Worm (Caenorhabditis elegans) whole organism, L2 larva: Measurements from ENCODE around the gene dyrb-1.
A peak's percentile ranks its signal among the peaks of the same experiment; 100 is the strongest.

Experiments
- C34F6.9 ChIP-seq: fragments of 150-350 bp; optimal IDR thresholded peaks from 2 replicates; lab custom pipeline; 2014; ENCODE audit warnings: missing biosample characterization, missing genetic modification characterization
- F13H6.1 ChIP-seq: sonication (generic microtip); optimal IDR thresholded peaks from 2 replicates; lab custom pipeline; 2016; ENCODE audit warnings: missing genetic modification characterization, missing compliant biosample characterization
- R02D3.7 ChIP-seq: fragments of 150-350 bp; optimal IDR thresholded peaks from 2 replicates; lab custom pipeline; 2014; ENCODE audit warnings: missing biosample characterization, missing genetic modification characterization
- Y55F3AM.14 ChIP-seq: fragments of 200-800 bp; sonication (Bioruptor generic); optimal IDR thresholded peaks from 2 replicates; lab custom pipeline; 2018; ENCODE audit warnings: mild to moderate bottlenecking, missing genetic modification characterization, missing compliant biosample characterization
- ZK546.5 ChIP-seq: sonication (generic microtip); optimal IDR thresholded peaks from 2 replicates; lab custom pipeline; 2017; ENCODE audit warnings: missing biosample characterization, missing genetic modification characterization
- alr-1 ChIP-seq: fragments of 150-350 bp; optimal IDR thresholded peaks from 2 replicates; lab custom pipeline; 2014; ENCODE audit warnings: missing biosample characterization, missing genetic modification characterization
- aly-2 ChIP-seq: fragments of 150-350 bp; optimal IDR thresholded peaks from 2 replicates; lab custom pipeline; 2014; ENCODE audit warnings: missing biosample characterization, missing genetic modification characterization
- ama-1 ChIP-seq: fragments of 150-350 bp; optimal IDR thresholded peaks from 2 replicates; lab custom pipeline; 2018; ENCODE audit warnings: inconsistent platforms
- blmp-1 ChIP-seq: sonication (generic microtip); optimal IDR thresholded peaks from 2 replicates; lab custom pipeline; 2017; ENCODE audit warnings: missing genetic modification characterization, mild to moderate bottlenecking, missing compliant biosample characterization, antibody characterized with exemption, moderate library complexity; ENCODE audit not compliant: insufficient read depth
- ceh-16 ChIP-seq: fragments of 150-350 bp; optimal IDR thresholded peaks from 2 replicates; lab custom pipeline; 2014; ENCODE audit warnings: missing biosample characterization, missing genetic modification characterization
- ceh-82 ChIP-seq: fragments of 150-350 bp; optimal IDR thresholded peaks from 2 replicates; lab custom pipeline; 2014; ENCODE audit warnings: missing biosample characterization, missing genetic modification characterization
- crh-2 ChIP-seq: sonication (generic microtip); optimal IDR thresholded peaks from 2 replicates; lab custom pipeline; 2017; ENCODE audit warnings: missing biosample characterization, missing genetic modification characterization
- dmd-4 ChIP-seq: sonication (generic microtip); optimal IDR thresholded peaks from 2 replicates; lab custom pipeline; 2017; ENCODE audit warnings: missing biosample characterization, missing genetic modification characterization
- egl-27 ChIP-seq: sonication (generic microtip); optimal IDR thresholded peaks from 3 replicates; lab custom pipeline; 2017; ENCODE audit warnings: missing biosample characterization, missing genetic modification reagents, missing genetic modification characterization
- elt-1 ChIP-seq: fragments of 150-350 bp; optimal IDR thresholded peaks from 2 replicates; lab custom pipeline; 2014; ENCODE audit warnings: missing biosample characterization, missing genetic modification characterization
- elt-3 ChIP-seq: sonication (generic microtip); optimal IDR thresholded peaks from 2 replicates; lab custom pipeline; 2017; ENCODE audit warnings: missing biosample characterization, missing genetic modification characterization
- fos-1 ChIP-seq: fragments of 150-350 bp; optimal IDR thresholded peaks from 2 replicates; lab custom pipeline; 2014; ENCODE audit warnings: missing biosample characterization, missing genetic modification characterization
- gmeb-1 ChIP-seq: fragments of 150-350 bp; optimal IDR thresholded peaks from 2 replicates; lab custom pipeline; 2014; ENCODE audit warnings: missing biosample characterization, missing genetic modification characterization
- lin-11 ChIP-seq: fragments of 150-350 bp; sonication (generic microtip); optimal IDR thresholded peaks from 2 replicates; lab custom pipeline; 2014; ENCODE audit warnings: missing biosample characterization, missing genetic modification characterization, inconsistent platforms, mixed read lengths
- lin-13 ChIP-seq: fragments of 150-350 bp; optimal IDR thresholded peaks from 2 replicates; lab custom pipeline; 2014; ENCODE audit warnings: missing biosample characterization, missing genetic modification reagents, missing genetic modification characterization
- lin-39 ChIP-seq: fragments of 150-350 bp; optimal IDR thresholded peaks from 2 replicates; lab custom pipeline; 2014; ENCODE audit warnings: missing biosample characterization, missing genetic modification reagents, missing genetic modification characterization
- lsy-2 ChIP-seq, 2 experiments: fragments of 150-350 bp in 1 of 2; sonication (generic microtip) in 1 of 2; optimal IDR thresholded peaks; 2 replicates each; lab custom pipeline; 2014 to 2017; ENCODE audit warnings: missing biosample characterization in 2 of 2, missing genetic modification characterization in 2 of 2
- mbf-1 ChIP-seq: sonication (generic microtip); optimal IDR thresholded peaks from 2 replicates; lab custom pipeline; 2017; ENCODE audit warnings: missing biosample characterization, missing genetic modification characterization
- mdl-1 ChIP-seq, 2 experiments: fragments of 150-350 bp in 1 of 2; sonication (generic microtip) in 1 of 2; optimal IDR thresholded peaks; 2 replicates each; lab custom pipeline; 2017; ENCODE audit warnings: missing biosample characterization in 2 of 2, missing genetic modification characterization in 2 of 2
- nhr-10 ChIP-seq: sonication (generic microtip); optimal IDR thresholded peaks from 2 replicates; lab custom pipeline; 2017; ENCODE audit warnings: missing biosample characterization, missing genetic modification characterization
- nhr-11 ChIP-seq: fragments of 150-350 bp; optimal IDR thresholded peaks from 2 replicates; lab custom pipeline; 2014; ENCODE audit warnings: missing biosample characterization, missing genetic modification characterization
- nhr-12 ChIP-seq: fragments of 150-350 bp; optimal IDR thresholded peaks from 2 replicates; lab custom pipeline; 2014; ENCODE audit warnings: missing biosample characterization, missing genetic modification characterization
- nhr-129 ChIP-seq: fragments of 150-350 bp; optimal IDR thresholded peaks from 2 replicates; lab custom pipeline; 2014; ENCODE audit warnings: missing biosample characterization, missing genetic modification characterization
- nhr-21 ChIP-seq: fragments of 150-350 bp; optimal IDR thresholded peaks from 2 replicates; lab custom pipeline; 2014; ENCODE audit warnings: missing biosample characterization, missing genetic modification characterization
- nhr-23 ChIP-seq: fragments of 150-350 bp; optimal IDR thresholded peaks from 2 replicates; lab custom pipeline; 2014; ENCODE audit warnings: missing biosample characterization, missing genetic modification reagents, missing genetic modification characterization
- nhr-237 ChIP-seq: fragments of 150-350 bp; optimal IDR thresholded peaks from 2 replicates; lab custom pipeline; 2014; ENCODE audit warnings: missing biosample characterization, missing genetic modification characterization
- nhr-25 ChIP-seq: fragments of 150-350 bp; sonication (generic microtip); optimal IDR thresholded peaks from 3 replicates; lab custom pipeline; 2014; ENCODE audit warnings: missing biosample characterization, missing genetic modification characterization
- nhr-6 ChIP-seq: fragments of 150-350 bp; optimal IDR thresholded peaks from 2 replicates; lab custom pipeline; 2014; ENCODE audit warnings: missing biosample characterization, missing genetic modification characterization
- nhr-77 ChIP-seq: fragments of 150-350 bp; optimal IDR thresholded peaks from 2 replicates; lab custom pipeline; 2014; ENCODE audit warnings: missing biosample characterization, missing genetic modification characterization
- peb-1 ChIP-seq: fragments of 150-350 bp; optimal IDR thresholded peaks from 2 replicates; lab custom pipeline; 2014; ENCODE audit warnings: missing biosample characterization, missing genetic modification characterization
- sem-4 ChIP-seq: fragments of 150-350 bp; optimal IDR thresholded peaks from 2 replicates; lab custom pipeline; 2014; ENCODE audit warnings: missing biosample characterization, missing genetic modification reagents, missing genetic modification characterization
- skn-1 ChIP-seq: sonication (generic microtip); optimal IDR thresholded peaks from 2 replicates; lab custom pipeline; 2017; ENCODE audit warnings: missing biosample characterization, missing genetic modification characterization
- sma-3 ChIP-seq: sonication (generic microtip); optimal IDR thresholded peaks from 2 replicates; lab custom pipeline; 2016; ENCODE audit warnings: missing genetic modification reagents, missing genetic modification characterization, missing compliant biosample characterization
- sma-9 ChIP-seq, 2 experiments: fragments of 150-350 bp in 1 of 2; sonication (generic microtip) in 1 of 2; optimal IDR thresholded peaks; 2 replicates each; lab custom pipeline; 2014 to 2016; ENCODE audit warnings: missing genetic modification characterization in 2 of 2, mild to moderate bottlenecking in 1 of 2, missing biosample characterization in 1 of 2, missing compliant biosample characterization in 1 of 2, missing genetic modification reagents in 1 of 2, moderate library complexity in 1 of 2
- snpc-4 ChIP-seq: fragments of 150-350 bp; optimal IDR thresholded peaks from 2 replicates; lab custom pipeline; 2014; ENCODE audit warnings: missing biosample characterization, missing genetic modification characterization
- unc-39 ChIP-seq: fragments of 150-350 bp; optimal IDR thresholded peaks from 2 replicates; lab custom pipeline; 2014; ENCODE audit warnings: missing biosample characterization, missing genetic modification characterization
- unc-55 ChIP-seq: fragments of 150-350 bp; sonication (generic microtip); optimal IDR thresholded peaks from 3 replicates; lab custom pipeline; 2014; ENCODE audit warnings: missing biosample characterization, missing genetic modification reagents, missing genetic modification characterization
- zag-1 ChIP-seq: fragments of 150-350 bp; optimal IDR thresholded peaks from 2 replicates; lab custom pipeline; 2014; ENCODE audit warnings: missing biosample characterization, missing genetic modification characterization
- ztf-1 ChIP-seq: fragments of 200-800 bp; sonication (Bioruptor generic); conservative IDR thresholded peaks from 2 replicates; pipeline ENCODE4 v1.3.6; 2022; ENCODE audit warnings: missing genetic modification characterization, missing compliant biosample characterization
- ztf-11 ChIP-seq: sonication (generic microtip); optimal IDR thresholded peaks from 2 replicates; lab custom pipeline; 2017; ENCODE audit warnings: missing biosample characterization, missing genetic modification characterization
- ztf-4 ChIP-seq: fragments of 150-350 bp; optimal IDR thresholded peaks from 2 replicates; lab custom pipeline; 2014; ENCODE audit warnings: missing biosample characterization, missing genetic modification characterization

The dyrb-1 gene

DNA sequence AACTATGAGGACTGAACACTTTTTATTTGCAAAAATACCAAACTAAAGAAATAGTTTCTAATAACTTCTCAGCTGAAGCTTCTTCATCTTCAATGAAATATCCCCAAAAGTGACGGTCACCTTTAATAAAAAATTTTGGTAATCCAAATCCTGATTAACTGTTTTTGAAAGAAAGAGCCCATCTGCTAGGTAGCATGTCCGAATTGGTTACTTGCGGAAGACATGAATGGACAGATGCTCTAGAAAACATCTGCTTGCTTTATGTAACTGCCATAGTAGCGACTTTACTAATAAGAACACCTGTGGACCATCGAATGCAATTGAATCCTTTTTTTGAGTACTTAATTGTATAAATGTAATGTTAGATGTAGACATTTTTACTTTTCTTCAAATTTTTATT lies 47.9 kb downstream of the dyrb-1 start:
- TF ChIP-seq egl-27 (tag; lab: Kevin White, UChicago), result no peak
- no peak for TF ChIP-seq ama-1 (lab: Kevin White, UChicago)
- TF ChIP-seq dmd-4 (tag; lab: Kevin White, UChicago), result no peak
- no peak for TF ChIP-seq nhr-11 (tag; lab: Kevin White, UChicago)
- no peak for TF ChIP-seq crh-2 (tag; lab: Kevin White, UChicago)
- no peak for TF ChIP-seq mdl-1 (tag; optimal IDR thresholded peaks at IDR 0.05; lab: Kevin White, UChicago)
- no peak for TF ChIP-seq nhr-23
- no peak for TF ChIP-seq unc-39
- TF ChIP-seq nhr-77 (tag; lab: Kevin White, UChicago), result no peak
- TF ChIP-seq ztf-11 (tag; lab: Kevin White, UChicago), result no peak

DNA sequence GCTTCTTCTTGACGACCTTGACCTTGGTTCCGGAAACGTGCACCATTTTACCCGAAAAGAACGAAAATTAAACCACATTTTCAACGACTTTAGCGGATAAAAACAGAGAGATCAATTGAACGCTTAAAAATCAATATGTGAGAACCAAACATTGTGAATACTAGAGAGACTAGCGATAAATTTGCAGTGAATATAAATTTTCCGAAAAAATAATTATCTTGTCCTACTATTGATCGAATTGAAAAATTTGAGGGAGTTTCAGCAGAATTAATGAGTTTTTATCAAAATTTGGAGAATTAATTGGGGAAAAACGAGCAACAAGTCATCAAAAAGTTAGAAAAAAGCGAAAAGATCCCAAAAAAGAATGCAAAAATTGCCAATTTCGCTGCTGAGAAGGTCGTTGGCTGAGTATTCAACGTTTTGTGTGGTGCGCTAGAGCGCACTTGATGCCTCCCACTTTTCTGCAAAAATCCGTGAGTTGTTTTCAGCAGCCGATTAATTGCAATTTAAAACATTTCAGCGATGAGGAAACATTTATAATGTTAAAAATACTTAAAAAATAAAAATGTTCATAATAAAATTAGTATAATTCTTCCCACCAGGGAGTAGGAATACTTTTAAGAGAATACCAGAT lies 49.8 kb downstream of the dyrb-1 start, which contains the start of gene rpl-32:
TSS of gene rpl-32 (minus strand) at position 51 of the 634 bp plus-strand sequence.
- TF ChIP-seq sem-4 (tag; lab: Kevin White, UChicago) (peak; percentile 67), unc-39 (no peak), nhr-25 (tag; lab: Kevin White, UChicago) (peak; percentile 72), nhr-23 (no peak), ztf-1 (GFP tag; lab: Robert Waterston, UW) (no peak), ama-1 (lab: Kevin White, UChicago) (peak; percentile 33), dmd-4 (tag; lab: Kevin White, UChicago) (no peak), gmeb-1 (tag; lab: Kevin White, UChicago) (peak; percentile 69), aly-2 (tag; lab: Kevin White, UChicago) (no peak), egl-27 (tag; lab: Kevin White, UChicago) (no peak), nhr-10 (tag; lab: Kevin White, UChicago) (no peak), zag-1 (tag; lab: Kevin White, UChicago) (peak; percentile 34), lin-39 (tag; lab: Kevin White, UChicago) (no peak), sma-3 (GFP tag; lab: Kevin White, UChicago) (peak; percentile 73), ZK546.5 (no peak), lin-11 (tag; lab: Kevin White, UChicago) (peak; percentile 86), ceh-82 (tag; lab: Kevin White, UChicago) (no peak), sma-9 (GFP tag; optimal IDR thresholded peaks at IDR 0.05; lab: Kevin White, UChicago) (peak; percentile 74), sma-9 (tag; optimal IDR thresholded peaks at IDR 0.05; lab: Kevin White, UChicago) (no peak), fos-1 (peak; percentile 82), unc-55 (GFP tag; lab: Kevin White, UChicago) (peak; percentile 91), Y55F3AM.14 (GFP tag; lab: Kevin White, UChicago) (no peak), nhr-237 (tag; lab: Kevin White, UChicago) (no peak), lin-13 (GFP tag; lab: Kevin White, UChicago) (peak; percentile 78), mbf-1 (tag; lab: Kevin White, UChicago) (no peak), nhr-21 (tag; lab: Kevin White, UChicago) (peak; percentile 46), skn-1 (tag; lab: Kevin White, UChicago) (no peak), nhr-11 (tag; lab: Kevin White, UChicago) (no peak), nhr-6 (tag; lab: Kevin White, UChicago) (peak; percentile 26), snpc-4 (no peak), R02D3.7 (tag; lab: Kevin White, UChicago) (no peak), elt-1 (tag; lab: Kevin White, UChicago) (no peak), ceh-16 (tag; lab: Kevin White, UChicago) (peak; percentile 8), F13H6.1 (tag; lab: Kevin White, UChicago) (peak; percentile 63), lsy-2 (tag; optimal IDR thresholded peaks at IDR 0.05; lab: Kevin White, UChicago) (peak; percentile 43 to 89), ztf-11 (tag; lab: Kevin White, UChicago) (no peak), blmp-1 (peak; percentile 56), crh-2 (tag; lab: Kevin White, UChicago) (peak; percentile 92), nhr-129 (peak; percentile 90), elt-3 (tag; lab: Kevin White, UChicago) (no peak), ztf-4 (tag; lab: Kevin White, UChicago) (peak; percentile 64), alr-1 (tag; lab: Kevin White, UChicago) (no peak), peb-1 (tag; lab: Kevin White, UChicago) (no peak), nhr-77 (tag; lab: Kevin White, UChicago) (no peak), mdl-1 (tag; optimal IDR thresholded peaks at IDR 0.05; lab: Kevin White, UChicago) (no peak), nhr-12 (tag; lab: Kevin White, UChicago) (no peak), C34F6.9 (tag; lab: Kevin White, UChicago) (peak; percentile 91)
